Worm (Caenorhabditis elegans) whole organism, L2 larva: ENCODE results near the gene cutl-25.

ENCODE experiments used
- alr-1 ChIP-seq: fragments of 150-350 bp; optimal IDR thresholded peaks from 2 replicates; lab custom pipeline; 2014; ENCODE audit warnings: missing biosample characterization, missing genetic modification characterization
- aly-2 ChIP-seq: fragments of 150-350 bp; optimal IDR thresholded peaks from 2 replicates; lab custom pipeline; 2014; ENCODE audit warnings: missing biosample characterization, missing genetic modification characterization
- ama-1 ChIP-seq: fragments of 150-350 bp; optimal IDR thresholded peaks from 2 replicates; lab custom pipeline; 2018; ENCODE audit warnings: inconsistent platforms
- elt-1 ChIP-seq: fragments of 150-350 bp; optimal IDR thresholded peaks from 2 replicates; lab custom pipeline; 2014; ENCODE audit warnings: missing biosample characterization, missing genetic modification characterization
- elt-3 ChIP-seq: sonication (generic microtip); optimal IDR thresholded peaks from 2 replicates; lab custom pipeline; 2017; ENCODE audit warnings: missing biosample characterization, missing genetic modification characterization
- lin-11 ChIP-seq: fragments of 150-350 bp; sonication (generic microtip); optimal IDR thresholded peaks from 2 replicates; lab custom pipeline; 2014; ENCODE audit warnings: missing biosample characterization, missing genetic modification characterization, inconsistent platforms, mixed read lengths
- lin-39 ChIP-seq: fragments of 150-350 bp; optimal IDR thresholded peaks from 2 replicates; lab custom pipeline; 2014; ENCODE audit warnings: missing biosample characterization, missing genetic modification reagents, missing genetic modification characterization
- skn-1 ChIP-seq: sonication (generic microtip); optimal IDR thresholded peaks from 2 replicates; lab custom pipeline; 2017; ENCODE audit warnings: missing biosample characterization, missing genetic modification characterization
- snpc-4 ChIP-seq: fragments of 150-350 bp; optimal IDR thresholded peaks from 2 replicates; lab custom pipeline; 2014; ENCODE audit warnings: missing biosample characterization, missing genetic modification characterization
- zag-1 ChIP-seq: fragments of 150-350 bp; optimal IDR thresholded peaks from 2 replicates; lab custom pipeline; 2014; ENCODE audit warnings: missing biosample characterization, missing genetic modification characterization
- ztf-1 ChIP-seq: fragments of 200-800 bp; sonication (Bioruptor generic); conservative IDR thresholded peaks from 2 replicates; pipeline ENCODE4 v1.3.6; 2022; ENCODE audit warnings: missing genetic modification characterization, missing compliant biosample characterization

- TF ChIP-seq ztf-1 (GFP tag; lab: Robert Waterston, UW), result no peak
- no peak for TF ChIP-seq elt-3 (tag; lab: Kevin White, UChicago)
- TF ChIP-seq zag-1 (tag; lab: Kevin White, UChicago), result no peak
- TF ChIP-seq snpc-4 (tag; lab: Kevin White, UChicago), result no peak
- TF ChIP-seq ama-1 (lab: Kevin White, UChicago), result no peak
- TF ChIP-seq skn-1 (tag; lab: Kevin White, UChicago), result no peak
- no peak for TF ChIP-seq lin-39 (tag; lab: Kevin White, UChicago)
- TF ChIP-seq alr-1 (tag; lab: Kevin White, UChicago), result no peak
- no peak for TF ChIP-seq aly-2 (tag; lab: Kevin White, UChicago)
- no peak for TF ChIP-seq lin-11 (tag; lab: Kevin White, UChicago)
- no peak for TF ChIP-seq elt-1
Measured at ce11 chrIII:3069101-3069500, 22.2 kb upstream of the cutl-25 start.
